Fruit fly (Drosophila melanogaster): ENCODE measurements around the gene CG3703.

DNA sequence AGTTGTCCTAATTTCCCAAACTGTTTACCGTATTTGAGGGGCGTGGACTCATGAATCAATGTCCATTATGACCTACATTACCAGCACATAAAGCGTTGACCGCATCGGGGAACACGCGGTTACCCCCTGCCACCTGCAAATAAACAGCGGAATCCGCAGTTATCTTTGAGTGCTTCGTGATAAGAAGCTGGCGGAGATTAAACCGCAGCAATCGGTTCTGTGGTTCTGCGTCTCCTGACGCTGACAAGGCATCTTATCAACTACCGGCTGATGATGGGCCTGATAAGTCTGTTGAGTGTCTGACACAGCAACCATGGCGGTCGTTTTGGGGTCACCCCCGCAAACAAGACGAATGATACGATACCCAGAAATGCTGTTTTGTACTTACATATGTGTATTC is 589 bp upstream of the CG3703 start:
- TF ChIP-seq lola (GFP tag; optimal IDR thresholded peaks at IDR 0.05): no peak
- TF ChIP-seq h (GFP tag; optimal IDR thresholded peaks at IDR 0.05): peak; percentile 29
- TF ChIP-seq pan (optimal IDR thresholded peaks at IDR 0.05): no peak
- no peak for TF ChIP-seq br (GFP tag; optimal IDR thresholded peaks at IDR 0.05)
- TF ChIP-seq Myc (optimal IDR thresholded peaks at IDR 0.05): no peak
- TF ChIP-seq Jra (GFP tag; optimal IDR thresholded peaks at IDR 0.05): no peak

Measured in whole organism, wandering third instar larva.